Fruit fly (Drosophila melanogaster) whole organism, embryonic: ENCODE data around the gene Ir21a.

Experiments used
- CG11695 ChIP-seq: fragments of 200-800 bp; sonication (Bioruptor generic); IDR thresholded peaks from 3 replicates; pipeline ENCODE4 v1.3.6; 2022; ENCODE audit warnings: missing biosample characterization, missing genetic modification characterization
- CTCF ChIP-seq: fragments of 200-800 bp; sonication (Bioruptor generic); optimal IDR thresholded peaks from 2 replicates; lab custom pipeline; 2017; ENCODE audit warnings: missing biosample characterization, mild to moderate bottlenecking, missing genetic modification characterization, moderate library complexity
- HHEX ChIP-seq: fragments of 200-800 bp; sonication (Bioruptor generic); optimal IDR thresholded peaks from 3 replicates; lab custom pipeline; 2017; ENCODE audit warnings: missing biosample characterization, mild to moderate bottlenecking, missing genetic modification characterization, missing genetic modification reagents

dm6 chr2L:67279-67657, 42.3 kb upstream of the Ir21a start:
- TF ChIP-seq HHEX (GFP tag; lab: Kevin White, UChicago) (no peak), CTCF (GFP tag; lab: Kevin White, UChicago) (no peak), CG11695 (GFP tag; lab: Robert Waterston, UW) (no peak)
